Worm (Caenorhabditis elegans): Measurements from ENCODE around the gene smg-4.

DNA sequence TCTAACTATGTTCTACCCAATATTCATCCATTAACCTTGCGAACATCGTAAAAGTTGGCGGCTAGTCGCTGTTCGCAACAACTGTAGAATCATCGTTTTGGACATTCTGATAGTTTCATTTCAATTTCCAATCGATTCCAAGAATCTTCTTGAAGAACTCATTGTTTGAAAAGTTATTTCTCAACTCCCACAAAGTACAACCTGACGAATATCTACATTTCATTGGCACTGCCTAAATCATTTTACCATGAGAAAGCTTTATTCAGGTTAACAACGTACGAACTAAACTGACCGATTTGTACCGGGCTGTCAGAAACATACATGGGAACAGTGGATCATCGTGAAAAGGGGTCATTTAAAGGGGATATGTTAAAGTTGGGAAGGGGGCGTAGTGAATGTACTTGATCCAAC, 9.2 kb upstream of the smg-4 start, which contains the start of gene F46B6.6:
- TF ChIP-seq ceh-34 (tag; optimal IDR thresholded peaks at IDR 0.05), result no peak
- no peak for TF ChIP-seq nhr-11 (tag; optimal IDR thresholded peaks at IDR 0.05)
- TF ChIP-seq unc-55 (GFP tag; optimal IDR thresholded peaks at IDR 0.05), result no peak
- TF ChIP-seq elt-2 (tag; optimal IDR thresholded peaks at IDR 0.05), result no peak
- TF ChIP-seq ceh-45 (GFP tag; IDR thresholded peaks at IDR 0.05), result no peak
- no peak for TF ChIP-seq fkh-10 (GFP tag; optimal IDR thresholded peaks at IDR 0.05)
- no peak for TF ChIP-seq sox-2 (GFP tag; IDR thresholded peaks at IDR 0.05)
- TF ChIP-seq ama-1 (optimal IDR thresholded peaks at IDR 0.05), result no peak
- TF ChIP-seq ets-4 (tag; optimal IDR thresholded peaks at IDR 0.05), result no peak
- TF ChIP-seq tbx-7 (tag; optimal IDR thresholded peaks at IDR 0.05), result no peak
- no peak for TF ChIP-seq hlh-30 (tag; optimal IDR thresholded peaks at IDR 0.05; ENCODE audit: insufficient read depth)
- no peak for TF ChIP-seq nhr-232 (tag; optimal IDR thresholded peaks at IDR 0.05)
- TF ChIP-seq hlh-6 (tag; optimal IDR thresholded peaks at IDR 0.05), result no peak
